Worm (Caenorhabditis elegans): ENCODE data around the gene srd-48.

DNA sequence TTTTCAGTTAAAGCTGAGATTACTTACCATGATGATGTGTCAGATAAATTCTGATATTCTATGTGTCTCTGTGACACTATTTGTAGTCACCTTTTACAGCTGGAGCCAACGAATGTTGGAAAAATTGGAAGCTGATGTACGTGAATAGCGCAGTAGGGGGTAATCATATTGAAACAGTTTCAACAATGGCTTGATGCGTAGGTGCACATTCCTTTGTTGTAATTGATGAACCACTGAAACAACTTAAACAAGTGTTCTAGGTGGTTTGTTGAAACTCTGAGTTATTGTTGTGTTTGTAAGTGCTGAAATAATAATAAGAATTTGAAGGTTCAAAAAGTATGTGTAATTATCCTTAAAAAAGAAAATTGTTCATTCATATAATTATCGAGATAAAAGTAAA lies 20.7 kb downstream of the srd-48 start, which contains the start of gene nspc-12:
- TF ChIP-seq sox-4 (tag; optimal IDR thresholded peaks at IDR 0.05) = no peak
- no peak for TF ChIP-seq K02D7.2 (tag; optimal IDR thresholded peaks at IDR 0.05)
- no peak for TF ChIP-seq fkh-10 (GFP tag; optimal IDR thresholded peaks at IDR 0.05)

Data from whole organism, late embryonic.